Fruit fly (Drosophila melanogaster) whole organism, embryonic: ENCODE data around the gene Hsp22.

ENCODE experiments used
- BEAF-32 ChIP-seq: fragments of 200-800 bp; sonication (Bioruptor generic); optimal IDR thresholded peaks from 3 replicates; lab custom pipeline; 2017; ENCODE audit warnings: missing biosample characterization, missing genetic modification characterization, mild to moderate bottlenecking, moderate library complexity, missing genetic modification reagents
- BtbVII ChIP-seq: fragments of 200-800 bp; sonication (Bioruptor generic); optimal IDR thresholded peaks from 3 replicates; lab custom pipeline; 2017; ENCODE audit warnings: missing biosample characterization, mild to moderate bottlenecking, missing genetic modification characterization
- CG10366 ChIP-seq: fragments of 200-800 bp; sonication (Bioruptor generic); IDR thresholded peaks from 2 replicates; pipeline ENCODE4 v1.3.6; 2022; ENCODE audit warnings: missing biosample characterization, missing genetic modification characterization
- CG10654 ChIP-seq: fragments of 200-800 bp; sonication (Bioruptor generic); optimal IDR thresholded peaks from 2 replicates; lab custom pipeline; 2016; ENCODE audit warnings: missing biosample characterization, missing genetic modification characterization
- CG11723 ChIP-seq: fragments of 200-800 bp; sonication (Bioruptor generic); optimal IDR thresholded peaks from 2 replicates; lab custom pipeline; 2017; ENCODE audit warnings: missing biosample characterization, mild to moderate bottlenecking, missing genetic modification characterization
- CG14050 ChIP-seq: fragments of 200-800 bp; sonication (Bioruptor generic); IDR thresholded peaks from 3 replicates; pipeline ENCODE4 v1.3.6; 2022; ENCODE audit warnings: missing biosample characterization, missing genetic modification characterization
- CG15696 ChIP-seq: fragments of 200-800 bp; sonication (Bioruptor generic); optimal IDR thresholded peaks from 2 replicates; lab custom pipeline; 2019; ENCODE audit warnings: missing biosample characterization, mild to moderate bottlenecking, missing genetic modification characterization, moderate library complexity
- CG16815 ChIP-seq: fragments of 200-800 bp; sonication (Bioruptor generic); optimal IDR thresholded peaks from 3 replicates; lab custom pipeline; 2017; ENCODE audit warnings: missing biosample characterization, mild to moderate bottlenecking, missing genetic modification characterization
- CG17912 ChIP-seq: fragments of 200-800 bp; sonication (Bioruptor generic); optimal IDR thresholded peaks from 2 replicates; lab custom pipeline; 2018; ENCODE audit warnings: missing biosample characterization, mild to moderate bottlenecking, missing genetic modification characterization
- CG1832 ChIP-seq: fragments of 200-800 bp; sonication (Bioruptor generic); optimal IDR thresholded peaks from 2 replicates; lab custom pipeline; 2017; ENCODE audit warnings: missing biosample characterization, mild to moderate bottlenecking, missing genetic modification characterization, inconsistent platforms
- CG2129 ChIP-seq: fragments of 200-800 bp; sonication (Bioruptor generic); IDR thresholded peaks from 2 replicates; pipeline ENCODE4 v1.3.6; 2022; ENCODE audit warnings: missing biosample characterization, missing genetic modification characterization; ENCODE audit not compliant: partially characterized antibody
- CG2875 ChIP-seq: fragments of 200-800 bp; sonication (Bioruptor generic); optimal IDR thresholded peaks from 2 replicates; lab custom pipeline; 2017; ENCODE audit warnings: missing biosample characterization, mild to moderate bottlenecking, missing genetic modification characterization, missing genetic modification reagents
- CG2889 ChIP-seq: fragments of 200-800 bp; sonication (Bioruptor generic); IDR thresholded peaks from 3 replicates; pipeline ENCODE4 v1.3.6; 2022; ENCODE audit warnings: missing biosample characterization, missing genetic modification characterization
- CG3065 ChIP-seq: fragments of 200-800 bp; sonication (Bioruptor generic); optimal IDR thresholded peaks from 2 replicates; lab custom pipeline; 2016; ENCODE audit warnings: missing biosample characterization, missing genetic modification characterization
- CG32767 ChIP-seq: fragments of 200-800 bp; sonication (Bioruptor generic); IDR thresholded peaks from 2 replicates; pipeline ENCODE4 v1.3.6; 2022; ENCODE audit warnings: missing biosample characterization, missing genetic modification characterization
- CG4424 ChIP-seq: fragments of 200-800 bp; sonication (Bioruptor generic); optimal IDR thresholded peaks from 3 replicates; lab custom pipeline; 2016; ENCODE audit warnings: missing biosample characterization, missing genetic modification characterization
- CG6654 ChIP-seq: fragments of 200-800 bp; sonication (Bioruptor generic); optimal IDR thresholded peaks from 2 replicates; lab custom pipeline; 2017; ENCODE audit warnings: missing biosample characterization, mild to moderate bottlenecking, missing genetic modification characterization
- CG7987 ChIP-seq: fragments of 200-800 bp; sonication (Bioruptor generic); optimal IDR thresholded peaks from 2 replicates; lab custom pipeline; 2018; ENCODE audit warnings: missing biosample characterization, mild to moderate bottlenecking, missing genetic modification characterization, moderate library complexity
- CG8478 ChIP-seq: fragments of >200 bp; optimal IDR thresholded peaks from 2 replicates; lab custom pipeline; 2018
- CTCF ChIP-seq: fragments of 200-800 bp; sonication (Bioruptor generic); optimal IDR thresholded peaks from 2 replicates; lab custom pipeline; 2017; ENCODE audit warnings: missing biosample characterization, mild to moderate bottlenecking, missing genetic modification characterization, moderate library complexity
- Camta ChIP-seq: fragments of 200-800 bp; sonication (Bioruptor generic); optimal IDR thresholded peaks from 2 replicates; lab custom pipeline; 2016; ENCODE audit warnings: missing biosample characterization, missing genetic modification characterization
- Chrac-16 ChIP-seq: fragments of 200-800 bp; sonication (Bioruptor generic); optimal IDR thresholded peaks from 3 replicates; lab custom pipeline; 2016; ENCODE audit warnings: missing biosample characterization, missing genetic modification characterization
- D19B ChIP-seq: fragments of 200-800 bp; sonication (Bioruptor generic); optimal IDR thresholded peaks from 2 replicates; lab custom pipeline; 2017; ENCODE audit warnings: missing biosample characterization, mild to moderate bottlenecking, missing genetic modification characterization
- Deaf1 ChIP-seq: fragments of 200-800 bp; optimal IDR thresholded peaks from 3 replicates; lab custom pipeline; 2019; ENCODE audit warnings: missing biosample characterization, mild to moderate bottlenecking, missing genetic modification characterization, moderate library complexity
- Drgx ChIP-seq: fragments of 200-800 bp; sonication (Bioruptor generic); IDR thresholded peaks from 2 replicates; pipeline ENCODE4 v1.3.6; 2022; ENCODE audit warnings: missing biosample characterization, missing genetic modification characterization
- Elba2 ChIP-seq: fragments of 200-800 bp; sonication (Bioruptor generic); optimal IDR thresholded peaks from 3 replicates; lab custom pipeline; 2016; ENCODE audit warnings: missing biosample characterization, missing genetic modification characterization
- Ets65A ChIP-seq: fragments of 200-800 bp; sonication (Bioruptor generic); peaks from one replicate; lab custom pipeline; 2016; ENCODE audit warnings: missing biosample characterization, missing genetic modification characterization
- Fer3 ChIP-seq: fragments of 200-800 bp; sonication (Bioruptor generic); optimal IDR thresholded peaks from 2 replicates; lab custom pipeline; 2018; ENCODE audit warnings: missing biosample characterization, mild to moderate bottlenecking, missing genetic modification characterization, moderate library complexity
- Mad ChIP-seq: fragments of 200-800 bp; sonication (Bioruptor generic); optimal IDR thresholded peaks from 2 replicates; lab custom pipeline; 2016; ENCODE audit warnings: missing biosample characterization, missing genetic modification characterization
- Oaz ChIP-seq: fragments of 200-800 bp; sonication (Bioruptor generic); IDR thresholded peaks from 2 replicates; pipeline ENCODE4 v1.3.6; 2022; ENCODE audit warnings: missing biosample characterization, missing genetic modification characterization
- Xrp1 ChIP-seq: fragments of 200-800 bp; sonication (Bioruptor generic); IDR thresholded peaks from 2 replicates; pipeline ENCODE4 v1.3.6; 2022; ENCODE audit warnings: missing biosample characterization, missing genetic modification characterization
- crp ChIP-seq, 2 experiments: fragments of 200-800 bp; sonication (Bioruptor generic); optimal IDR thresholded peaks; 2 replicates in 1 of 2; 3 replicates in 1 of 2; lab custom pipeline; 2017; ENCODE audit warnings: missing biosample characterization in 2 of 2, missing genetic modification characterization in 2 of 2, mild to moderate bottlenecking in 1 of 2, moderate library complexity in 1 of 2
- dm ChIP-seq: fragments of 200-800 bp; sonication (Bioruptor generic); optimal IDR thresholded peaks from 3 replicates; lab custom pipeline; 2016; ENCODE audit warnings: missing biosample characterization, missing genetic modification characterization
- ems ChIP-seq: fragments of 200-800 bp; sonication (Bioruptor generic); optimal IDR thresholded peaks from 3 replicates; lab custom pipeline; 2016; ENCODE audit warnings: missing biosample characterization, missing genetic modification characterization
- gce ChIP-seq: fragments of 200-800 bp; sonication (Bioruptor generic); IDR thresholded peaks from 3 replicates; pipeline ENCODE4 v1.3.6; 2022; ENCODE audit warnings: missing biosample characterization, missing genetic modification characterization
- grn ChIP-seq: fragments of 200-800 bp; sonication (Bioruptor generic); optimal IDR thresholded peaks from 3 replicates; lab custom pipeline; 2017; ENCODE audit warnings: missing biosample characterization, missing genetic modification characterization
- hb ChIP-seq: fragments of 200-800 bp; sonication (Bioruptor generic); IDR thresholded peaks from 3 replicates; pipeline ENCODE4 v1.3.6; 2022; ENCODE audit warnings: missing biosample characterization, missing genetic modification characterization; ENCODE audit not compliant: partially characterized antibody
- her ChIP-seq: fragments of 200-800 bp; sonication (Bioruptor generic); optimal IDR thresholded peaks from 2 replicates; lab custom pipeline; 2016; ENCODE audit warnings: missing biosample characterization, missing genetic modification characterization
- klu ChIP-seq: fragments of 200-800 bp; sonication (Bioruptor generic); IDR thresholded peaks from 2 replicates; pipeline ENCODE4 v1.3.6; 2022; ENCODE audit warnings: missing biosample characterization, missing genetic modification characterization
- lmd ChIP-seq: fragments of 200-800 bp; sonication (Bioruptor generic); IDR thresholded peaks from 2 replicates; pipeline ENCODE4 v1.3.6; 2022; ENCODE audit warnings: missing biosample characterization, missing genetic modification characterization
- pfk ChIP-seq: fragments of 200-800 bp; sonication (Bioruptor generic); optimal IDR thresholded peaks from 2 replicates; lab custom pipeline; 2018; ENCODE audit warnings: missing biosample characterization, mild to moderate bottlenecking, missing genetic modification characterization, moderate library complexity
- phol ChIP-seq: fragments of 200-800 bp; sonication (Bioruptor generic); optimal IDR thresholded peaks from 3 replicates; lab custom pipeline; 2018; ENCODE audit warnings: missing biosample characterization, mild to moderate bottlenecking, missing genetic modification characterization, moderate library complexity
- pum ChIP-seq: fragments of 200-800 bp; sonication (Bioruptor generic); optimal IDR thresholded peaks from 2 replicates; lab custom pipeline; 2016; ENCODE audit warnings: missing biosample characterization, missing genetic modification characterization
- pzg ChIP-seq: fragments of 200-800 bp; sonication (Bioruptor generic); optimal IDR thresholded peaks from 3 replicates; lab custom pipeline; 2018; ENCODE audit warnings: missing biosample characterization, mild to moderate bottlenecking, missing genetic modification characterization, moderate library complexity
- seq ChIP-seq: fragments of 200-800 bp; sonication (Bioruptor generic); IDR thresholded peaks from 2 replicates; pipeline ENCODE4 v1.3.6; 2022; ENCODE audit warnings: missing biosample characterization, missing genetic modification characterization
- sqz ChIP-seq: fragments of 200-800 bp; sonication (Bioruptor generic); optimal IDR thresholded peaks from 3 replicates; lab custom pipeline; 2018; ENCODE audit warnings: missing biosample characterization, mild to moderate bottlenecking, missing genetic modification characterization
- tgo ChIP-seq: fragments of 200-800 bp; sonication (Bioruptor generic); IDR thresholded peaks from 3 replicates; pipeline ENCODE4 v1.3.6; 2022; ENCODE audit warnings: missing biosample characterization, missing genetic modification characterization
- ttk ChIP-seq: fragments of 200-800 bp; sonication (Bioruptor generic); IDR thresholded peaks from 2 replicates; pipeline ENCODE4 v2.1.2; 2022; ENCODE audit warnings: missing biosample characterization, missing genetic modification characterization
- tup ChIP-seq: fragments of 200-800 bp; sonication (Bioruptor generic); optimal IDR thresholded peaks from 2 replicates; lab custom pipeline; 2016; ENCODE audit warnings: missing biosample characterization, mild to moderate bottlenecking, missing genetic modification characterization, moderate library complexity
- unpg ChIP-seq: fragments of 200-800 bp; sonication (Bioruptor generic); optimal IDR thresholded peaks from 3 replicates; lab custom pipeline; 2018; ENCODE audit warnings: missing biosample characterization, mild to moderate bottlenecking, missing genetic modification characterization, moderate library complexity
- vvl ChIP-seq: fragments of 200-800 bp; sonication (Bioruptor generic); IDR thresholded peaks from 2 replicates; pipeline ENCODE4 v1.3.6; 2022; ENCODE audit warnings: missing biosample characterization, missing genetic modification characterization
- zen2 ChIP-seq: fragments of 200-800 bp; sonication (Bioruptor generic); IDR thresholded peaks from 3 replicates; pipeline ENCODE4 v1.3.6; 2022; ENCODE audit warnings: missing biosample characterization, missing genetic modification characterization; ENCODE audit not compliant: partially characterized antibody

Gene Hsp22

DNA sequence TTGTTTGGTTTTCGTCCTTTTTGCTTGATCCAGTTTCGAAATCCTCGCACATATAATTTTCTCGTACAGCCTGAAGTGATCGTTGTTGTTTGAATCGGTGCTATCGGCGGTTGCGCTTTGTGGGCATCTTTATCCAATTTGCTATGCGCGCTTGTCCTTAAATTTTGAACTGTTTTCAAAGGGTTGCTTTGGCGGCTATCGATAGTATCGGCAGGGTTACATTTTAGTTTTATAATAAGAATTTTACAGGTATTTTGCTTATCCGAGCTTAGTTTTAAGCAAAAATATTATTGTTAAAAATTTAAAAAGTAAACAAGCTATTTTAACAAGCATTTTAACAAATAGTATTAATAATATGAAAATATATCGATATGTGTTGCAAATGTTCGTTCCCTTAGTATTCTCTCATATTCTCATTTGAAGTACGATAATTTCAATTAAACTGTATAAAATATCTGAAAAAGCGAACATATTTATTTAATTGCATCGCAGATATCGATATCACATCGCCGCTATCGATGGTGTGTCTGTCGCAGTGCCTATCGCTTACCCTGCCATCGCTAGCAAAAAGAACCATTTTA lies 5.8 kb upstream of the Hsp22 start, which contains the start of the genes Klp67A and CG4452 (continued):
- no peak for TF ChIP-seq CG10366 (GFP tag; lab: Robert Waterston, UW)
- TF ChIP-seq sqz = no peak
- TF ChIP-seq CG11723 (GFP tag; lab: Kevin White, UChicago) = peak; percentile 16
- no peak for TF ChIP-seq unpg (GFP tag; lab: Kevin White, UChicago)
- 0 out of 3 replicates have a peak, but pooled peaks have one; percentile 9 for TF ChIP-seq CG14050 (GFP tag; lab: Robert Waterston, UW)
- TF ChIP-seq her (GFP tag; lab: Kevin White, UChicago) = no peak
- TF ChIP-seq BtbVII (GFP tag; lab: Kevin White, UChicago) = no peak
- TF ChIP-seq seq = no peak
- TF ChIP-seq Fer3 (tag; lab: Kevin White, UChicago) = peak; percentile 5
- no peak for TF ChIP-seq Ets65A (GFP tag; lab: Kevin White, UChicago)
- no peak for TF ChIP-seq pfk (GFP tag; lab: Kevin White, UChicago)
- TF ChIP-seq CG17912 (GFP tag; lab: Kevin White, UChicago) = no peak
- no peak for TF ChIP-seq tup (GFP tag; lab: Kevin White, UChicago)
- TF ChIP-seq dm = no peak
- TF ChIP-seq tgo (GFP tag; lab: Robert Waterston, UW) = peak; percentile 21; the same call in 1 of the 3 replicates
- TF ChIP-seq Elba2 (GFP tag; lab: Kevin White, UChicago) = no peak
- TF ChIP-seq CG32767 (GFP tag; lab: Robert Waterston, UW) = no peak
- TF ChIP-seq Oaz (GFP tag; lab: Robert Waterston, UW) = no peak
- TF ChIP-seq CTCF (GFP tag; lab: Kevin White, UChicago) = no peak
- TF ChIP-seq ttk = no peak
- TF ChIP-seq Drgx (GFP tag; lab: Robert Waterston, UW) = no peak
- peak; percentile 20 for TF ChIP-seq CG10654 (GFP tag; lab: Kevin White, UChicago)
- no peak for TF ChIP-seq pum (GFP tag; lab: Kevin White, UChicago)
- no peak for TF ChIP-seq CG16815 (GFP tag; lab: Kevin White, UChicago)
- no peak for TF ChIP-seq ems (GFP tag; lab: Kevin White, UChicago)
- TF ChIP-seq D19B (GFP tag; lab: Kevin White, UChicago) = no peak
- peak; percentile 23; the same call in 1 of the 2 replicates for TF ChIP-seq Xrp1 (GFP tag; lab: Robert Waterston, UW)
- TF ChIP-seq CG7987 (GFP tag; lab: Kevin White, UChicago) = no peak
- peak; percentile 57 for TF ChIP-seq pzg (GFP tag; lab: Kevin White, UChicago)
- TF ChIP-seq Camta = no peak
- TF ChIP-seq CG15696 (tag; lab: Kevin White, UChicago) = peak; percentile 37
- no peak for TF ChIP-seq grn (GFP tag; lab: Kevin White, UChicago)
- peak; percentile 95 for TF ChIP-seq CG2129
- TF ChIP-seq zen2 (GFP tag; lab: Robert Waterston, UW) = peak; percentile 86; the same call in 2 of the 3 replicates
- peak; percentile 92; the same call in 2 of the 3 replicates for TF ChIP-seq hb (GFP tag; lab: Robert Waterston, UW)
- peak; percentile 98 for TF ChIP-seq BEAF-32 (GFP tag; lab: Kevin White, UChicago)
- no peak for TF ChIP-seq vvl (GFP tag; lab: Robert Waterston, UW)
- no peak for TF ChIP-seq Chrac-16
- no peak for TF ChIP-seq gce
- no peak for TF ChIP-seq CG1832
- TF ChIP-seq CG3065 (GFP tag; lab: Kevin White, UChicago) = no peak
- TF ChIP-seq phol (tag; lab: Kevin White, UChicago) = peak; percentile 85
- TF ChIP-seq lmd = no peak
- TF ChIP-seq Deaf1 (tag; lab: Kevin White, UChicago) = no peak
- no peak for TF ChIP-seq Mad (GFP tag; lab: Kevin White, UChicago)
- TF ChIP-seq CG2875 (GFP tag; lab: Kevin White, UChicago) = no peak
- TF ChIP-seq CG2889 = 0 out of 3 replicates have a peak, but pooled peaks have one; percentile 45
- no peak for TF ChIP-seq CG6654
- TF ChIP-seq klu (GFP tag; lab: Robert Waterston, UW) = no peak
- no peak for TF ChIP-seq CG8478 (lab: Kevin White, UChicago)
- peak in 1 of 2 experiments; percentile 27 for TF ChIP-seq crp (GFP tag; optimal IDR thresholded peaks at IDR 0.05; lab: Kevin White, UChicago)
- TF ChIP-seq CG4424 (GFP tag; lab: Kevin White, UChicago) = peak; percentile 50
